Worm (Caenorhabditis elegans) whole organism, L4 larva: Measurements from ENCODE around the gene sdz-19.

ENCODE experiments used
- D1046.2 ChIP-seq: fragments of 200-800 bp; sonication (Bioruptor generic); IDR thresholded peaks from 2 replicates; pipeline ENCODE4 v1.3.6; 2022; ENCODE audit warnings: missing genetic modification characterization, missing compliant biosample characterization
- F10B5.3 ChIP-seq: sonication (generic microtip); optimal IDR thresholded peaks from 2 replicates; lab custom pipeline; 2016; ENCODE audit warnings: mild to moderate bottlenecking, missing genetic modification characterization, missing compliant biosample characterization
- ama-1 ChIP-seq: fragments of 150-350 bp; optimal IDR thresholded peaks from 2 replicates; lab custom pipeline; 2014; ENCODE audit warnings: inconsistent platforms, mixed read lengths
- ceh-82 ChIP-seq: sonication (generic microtip); optimal IDR thresholded peaks from 2 replicates; lab custom pipeline; 2017; ENCODE audit warnings: missing biosample characterization, missing genetic modification characterization
- fos-1 ChIP-seq: fragments of 150-350 bp; optimal IDR thresholded peaks from 2 replicates; lab custom pipeline; 2014; ENCODE audit warnings: missing biosample characterization, missing genetic modification characterization
- lin-15B ChIP-seq: fragments of 150-350 bp; sonication (generic microtip); optimal IDR thresholded peaks from 3 replicates; lab custom pipeline; 2014; ENCODE audit warnings: missing biosample characterization, missing genetic modification characterization
- lin-39 ChIP-seq: fragments of 150-350 bp; optimal IDR thresholded peaks from 2 replicates; lab custom pipeline; 2014; ENCODE audit warnings: missing biosample characterization, missing genetic modification reagents, missing genetic modification characterization
- lsy-2 ChIP-seq, 2 experiments: fragments of 150-350 bp in 1 of 2; sonication (generic microtip) in 1 of 2; optimal IDR thresholded peaks; 2 replicates each; lab custom pipeline; 2014 to 2017; ENCODE audit warnings: missing biosample characterization in 2 of 2, missing genetic modification characterization in 2 of 2
- nhr-77 ChIP-seq: fragments of 150-350 bp; optimal IDR thresholded peaks from 2 replicates; lab custom pipeline; 2014; ENCODE audit warnings: missing biosample characterization, missing genetic modification characterization
- pha-4 ChIP-seq, 2 experiments: fragments of 150-350 bp in 1 of 2; fragments of 200-800 bp in 1 of 2; sonication (Bioruptor generic) in 1 of 2; IDR thresholded peaks in 1 of 2; optimal IDR thresholded peaks in 1 of 2; 2 replicates each; pipeline versions ENCODE4 v1.3.6 to Lab custom; 2014 to 2022; ENCODE audit warnings: missing genetic modification characterization in 2 of 2, missing genetic modification reagents in 2 of 2, missing biosample characterization in 1 of 2, missing compliant biosample characterization in 1 of 2
- unc-62 ChIP-seq, 3 experiments: fragments of 150-350 bp in 1 of 3; sonication (generic microtip); optimal IDR thresholded peaks in 2 of 3; peaks in 1 of 3; 1 replicate in 1 of 3; 2 replicates in 2 of 3; lab custom pipeline; 2014 to 2017; ENCODE audit warnings: missing biosample characterization in 3 of 3, missing genetic modification characterization in 3 of 3, missing genetic modification reagents in 3 of 3, missing genotype in 1 of 3
- ztf-11 ChIP-seq: fragments of 150-350 bp; optimal IDR thresholded peaks from 2 replicates; lab custom pipeline; 2014; ENCODE audit warnings: missing biosample characterization, missing genetic modification characterization

DNA sequence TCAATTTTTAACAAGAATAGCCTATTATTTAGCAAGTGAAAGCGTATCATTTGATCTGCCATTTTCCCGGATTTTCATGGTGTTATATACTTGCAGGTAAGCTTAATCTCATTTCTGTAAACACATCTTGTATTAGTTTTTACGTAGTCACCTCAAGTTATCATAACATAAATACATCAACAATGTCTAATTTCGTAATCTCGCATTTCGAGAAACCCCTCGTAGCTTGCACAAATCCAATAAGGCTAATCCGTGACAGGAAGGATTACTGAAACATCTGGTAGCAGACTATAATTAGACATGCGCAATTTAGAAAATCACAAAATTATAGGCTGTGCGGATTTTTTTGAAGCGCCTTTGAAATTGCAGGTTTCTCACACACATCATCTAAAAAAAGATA, 21.4 kb upstream of the sdz-19 start:
- TF ChIP-seq pha-4 (GFP tag; IDR thresholded peaks at IDR 0.05; lab: Robert Waterston, UW): no peak
- TF ChIP-seq pha-4 (tag; optimal IDR thresholded peaks at IDR 0.05; lab: Kevin White, UChicago): no peak
- TF ChIP-seq ceh-82: no peak
- TF ChIP-seq D1046.2 (GFP tag; lab: Robert Waterston, UW): no peak
- TF ChIP-seq nhr-77 (tag; lab: Kevin White, UChicago): no peak
- no peak for TF ChIP-seq ama-1 (lab: Kevin White, UChicago)
- TF ChIP-seq fos-1 (tag; lab: Kevin White, UChicago): no peak
- no peak for TF ChIP-seq lin-15B (tag; lab: Kevin White, UChicago)
- TF ChIP-seq F10B5.3: no peak
- no peak for TF ChIP-seq lsy-2 (tag; optimal IDR thresholded peaks at IDR 0.05; lab: Kevin White, UChicago)
- no peak for TF ChIP-seq lin-39
- no peak for TF ChIP-seq ztf-11
- TF ChIP-seq unc-62 (GFP tag; optimal IDR thresholded peaks at IDR 0.05 in 1 of 2; lab: Kevin White, UChicago): no peak
- TF ChIP-seq unc-62 (tag; optimal IDR thresholded peaks at IDR 0.05; lab: Kevin White, UChicago): no peak
